Fruit fly (Drosophila melanogaster) whole organism: Measurements from ENCODE around the gene Pomp.

Source experiments
- CG8478 ChIP-seq: fragments of >200 bp; optimal IDR thresholded peaks from 2 replicates; lab custom pipeline; 2018; ENCODE audit warnings: inconsistent platforms
- psq ChIP-seq: fragments of >200 bp; optimal IDR thresholded peaks from 2 replicates; lab custom pipeline; 2017
- usp ChIP-seq: fragments of >200 bp; optimal IDR thresholded peaks from 2 replicates; lab custom pipeline; 2017; ENCODE audit warnings: missing biosample characterization, missing genetic modification characterization, mixed read lengths

DNA sequence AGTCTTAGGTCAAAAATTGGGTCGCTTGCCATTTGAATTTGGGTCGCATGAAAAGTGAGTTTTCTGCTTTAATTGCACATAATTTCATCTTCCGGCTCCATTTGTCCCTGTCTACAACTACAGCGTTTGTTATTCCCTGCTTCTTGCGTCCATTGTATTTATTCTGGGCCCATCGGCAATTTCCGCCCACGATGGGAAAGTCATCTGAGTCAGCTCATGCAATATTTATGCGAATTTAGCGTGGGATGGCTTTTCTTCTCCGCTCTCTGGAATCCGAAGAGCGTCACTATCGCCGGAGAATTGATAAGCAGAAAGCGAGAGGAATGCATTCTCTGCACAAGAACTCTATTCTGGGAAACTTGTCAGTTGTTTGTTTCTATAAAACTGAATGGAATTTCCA, 5.1 kb downstream of the Pomp start:
- no peak for TF ChIP-seq usp (GFP tag; lab: Kevin White, UChicago)
- no peak for TF ChIP-seq psq
- TF ChIP-seq CG8478 (lab: Kevin White, UChicago): no peak
